Fruit fly (Drosophila melanogaster): ENCODE results near the gene ppk10.

ppk10 gene

dm6 chr2L:10405008-10405654, 47.1 kb downstream of the ppk10 start, which contains the start of the genes CG17768, LSm-4 and Ir31a (continued):
- TF ChIP-seq CG1647 (GFP tag; optimal IDR thresholded peaks at IDR 0.05) (no peak), GATAe (GFP tag; conservative IDR thresholded peaks at IDR 0.05) (no peak), Mad (GFP tag; optimal IDR thresholded peaks at IDR 0.05) (no peak), CG8924 (tag; optimal IDR thresholded peaks at IDR 0.05) (peak; percentile 25), CG4404 (GFP tag; IDR thresholded peaks at IDR 0.05) (no peak), CG1529 (GFP tag; optimal IDR thresholded peaks at IDR 0.05) (no peak), mld (GFP tag; IDR thresholded peaks at IDR 0.05; ENCODE audit: partially characterized antibody) (0 out of 3 replicates have a peak, but pooled peaks have one; percentile 59), scrt (GFP tag; optimal IDR thresholded peaks at IDR 0.05) (no peak), CG14860 (GFP tag; IDR thresholded peaks at IDR 0.05; ENCODE audit: partially characterized antibody) (peak; percentile 68), Awh (GFP tag; IDR thresholded peaks at IDR 0.05) (no peak), Camta (GFP tag; optimal IDR thresholded peaks at IDR 0.05) (no peak), CG11247 (GFP tag; IDR thresholded peaks at IDR 0.05) (no peak), MESR4 (GFP tag; optimal IDR thresholded peaks at IDR 0.05) (peak; percentile 42), Hsf (GFP tag; optimal IDR thresholded peaks at IDR 0.05) (no peak), CG6683 (GFP tag; optimal IDR thresholded peaks at IDR 0.05) (no peak), CG8290 (GFP tag; optimal IDR thresholded peaks at IDR 0.05) (peak; percentile 27), CG8290 (tag; optimal IDR thresholded peaks at IDR 0.05) (no peak), CG6175 (GFP tag; IDR thresholded peaks at IDR 0.05) (no peak), inv (GFP tag; IDR thresholded peaks at IDR 0.05; ENCODE audit: partially characterized antibody) (peak; percentile 60), mirr (GFP tag; optimal IDR thresholded peaks at IDR 0.05) (no peak), Spps (tag; optimal IDR thresholded peaks at IDR 0.05) (no peak), gem (tag; optimal IDR thresholded peaks at IDR 0.05) (no peak), BEAF-32 (GFP tag; optimal IDR thresholded peaks at IDR 0.05) (peak; percentile 73), hb (GFP tag; IDR thresholded peaks at IDR 0.05; ENCODE audit: partially characterized antibody) (peak; percentile 68), CG12659 (GFP tag; optimal IDR thresholded peaks at IDR 0.05) (peak; percentile 25), PHDP (tag; optimal IDR thresholded peaks at IDR 0.05) (no peak), CG8944 (GFP tag; optimal IDR thresholded peaks at IDR 0.05) (no peak), lola (GFP tag; optimal IDR thresholded peaks at IDR 0.05) (no peak), Optix (GFP tag; IDR thresholded peaks at IDR 0.05) (no peak), CG33557 (GFP tag; optimal IDR thresholded peaks at IDR 0.05) (no peak), Sry-δ (GFP tag; optimal IDR thresholded peaks at IDR 0.05) (peak; percentile 72), NC2α (GFP tag; optimal IDR thresholded peaks at IDR 0.05) (no peak), hbn (GFP tag; IDR thresholded peaks at IDR 0.05; ENCODE audit: partially characterized antibody) (peak; percentile 84), pnt (GFP tag; optimal IDR thresholded peaks at IDR 0.05) (no peak), CG12744 (GFP tag; optimal IDR thresholded peaks at IDR 0.05) (no peak), stwl (tag; optimal IDR thresholded peaks at IDR 0.05) (peak; percentile 18), sim (GFP tag; IDR thresholded peaks at IDR 0.05) (no peak), Scr (GFP tag; IDR thresholded peaks at IDR 0.05; ENCODE audit: partially characterized antibody) (peak; percentile 87), B-H2 (GFP tag; optimal IDR thresholded peaks at IDR 0.05) (no peak), CG1233 (GFP tag; optimal IDR thresholded peaks at IDR 0.05) (no peak), CG14965 (GFP tag; optimal IDR thresholded peaks at IDR 0.05; ENCODE audit: borderline replicate concordance) (no peak), Ada2b (GFP tag; IDR thresholded peaks at IDR 0.05) (no peak), exex (tag; optimal IDR thresholded peaks at IDR 0.05) (no peak), Bgb (GFP tag; IDR thresholded peaks at IDR 0.05; ENCODE audit: partially characterized antibody) (peak; percentile 80), CG2129 (GFP tag; IDR thresholded peaks at IDR 0.05; ENCODE audit: partially characterized antibody) (peak; percentile 66; the same call in 1 of the 2 replicates), da (GFP tag; optimal IDR thresholded peaks at IDR 0.05) (no peak), CG30020 (tag; optimal IDR thresholded peaks at IDR 0.05) (peak; percentile 91), CG10267 (tag; optimal IDR thresholded peaks at IDR 0.05) (peak; percentile 1), nmo (GFP tag; optimal IDR thresholded peaks at IDR 0.05) (peak; percentile 2)

Measured in whole organism, embryonic.